Worm (Caenorhabditis elegans): ENCODE data around the gene acbp-5.

DNA sequence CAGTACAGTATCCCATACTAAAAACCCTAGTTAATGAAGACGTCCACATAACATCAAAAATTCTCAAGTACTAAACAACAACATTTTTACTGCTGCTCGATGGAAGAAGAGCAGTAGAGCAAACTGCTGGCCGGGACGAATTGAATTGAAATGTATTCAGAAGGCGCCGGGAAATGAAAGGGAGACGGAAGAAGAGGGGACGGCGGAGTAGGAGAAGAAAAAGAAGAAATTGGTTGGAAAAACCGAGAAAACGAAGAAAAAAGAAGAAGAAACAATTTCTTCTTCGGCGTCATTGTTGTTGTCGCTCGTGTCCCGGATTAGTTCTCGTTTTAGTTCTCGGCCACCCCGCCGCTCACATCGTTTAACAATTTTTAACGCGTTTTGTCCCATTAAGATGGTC lies 7.7 kb downstream of the acbp-5 start:
- no peak for TF ChIP-seq sem-2 (GFP tag; optimal IDR thresholded peaks at IDR 0.05)
- no peak for TF ChIP-seq nhr-237 (tag; optimal IDR thresholded peaks at IDR 0.05)
- TF ChIP-seq nhr-2 (tag; optimal IDR thresholded peaks at IDR 0.05), result no peak

Measured in whole organism, mixed stage, embryonic.